Worm (Caenorhabditis elegans) whole organism, L4 larva: ENCODE measurements around the gene F23F1.10.

ENCODE experiments used
- F10B5.3 ChIP-seq: sonication (generic microtip); optimal IDR thresholded peaks from 2 replicates; lab custom pipeline; 2016; ENCODE audit warnings: mild to moderate bottlenecking, missing genetic modification characterization, missing compliant biosample characterization
- R02D3.7 ChIP-seq: fragments of 150-350 bp; sonication (generic microtip); optimal IDR thresholded peaks from 3 replicates; lab custom pipeline; 2014; ENCODE audit warnings: missing biosample characterization, missing genetic modification characterization
- T20F7.1 ChIP-seq: fragments of 200-800 bp; sonication (Bioruptor generic); optimal IDR thresholded peaks from 2 replicates; lab custom pipeline; 2018; ENCODE audit warnings: mild to moderate bottlenecking, missing genetic modification characterization, missing compliant biosample characterization
- ZK337.2 ChIP-seq: fragments of 200-800 bp; sonication (Bioruptor generic); IDR thresholded peaks from 2 replicates; pipeline ENCODE4 v1.3.6; 2022; ENCODE audit warnings: missing genetic modification reagents, missing genetic modification characterization, missing compliant biosample characterization
- ama-1 ChIP-seq: fragments of 150-350 bp; optimal IDR thresholded peaks from 2 replicates; lab custom pipeline; 2014; ENCODE audit warnings: inconsistent platforms, mixed read lengths
- cey-2 ChIP-seq: sonication (generic microtip); optimal IDR thresholded peaks from 3 replicates; lab custom pipeline; 2017; ENCODE audit warnings: missing genetic modification characterization, mild to moderate bottlenecking, missing compliant biosample characterization, antibody characterized with exemption, borderline replicate concordance; ENCODE audit not compliant: insufficient read depth
- ctbp-1 ChIP-seq: fragments of 200-800 bp; sonication (Bioruptor generic); IDR thresholded peaks from 2 replicates; pipeline ENCODE4 v1.3.6; 2022; ENCODE audit warnings: missing genetic modification reagents, missing genetic modification characterization, missing compliant biosample characterization
- daf-12 ChIP-seq: fragments of 150-350 bp; optimal IDR thresholded peaks from 2 replicates; lab custom pipeline; 2014; ENCODE audit warnings: missing biosample characterization, missing genetic modification reagents, missing genetic modification characterization
- daf-16 ChIP-seq, 3 experiments: sonication (generic microtip); optimal IDR thresholded peaks; 2 replicates each; lab custom pipeline; 2016 to 2017; ENCODE audit warnings: missing genetic modification characterization in 3 of 3, missing genetic modification reagents in 3 of 3, mild to moderate bottlenecking in 2 of 3, missing compliant biosample characterization in 2 of 3, missing biosample characterization in 1 of 3, moderate library complexity in 1 of 3
- daf-19 ChIP-seq: fragments of 200-800 bp; sonication (Bioruptor generic); conservative IDR thresholded peaks from 2 replicates; pipeline ENCODE4 v1.3.6; 2022; ENCODE audit warnings: missing genetic modification characterization, missing compliant biosample characterization
- dmd-6 ChIP-seq: fragments of 200-800 bp; sonication (Bioruptor generic); IDR thresholded peaks from 2 replicates; pipeline ENCODE4 v1.3.6; 2022; ENCODE audit warnings: missing genetic modification reagents, missing genetic modification characterization, missing compliant biosample characterization
- dmd-8 ChIP-seq: fragments of 200-800 bp; sonication (Bioruptor generic); IDR thresholded peaks from 2 replicates; pipeline ENCODE4 v1.3.6; 2022; ENCODE audit warnings: missing genetic modification characterization, missing compliant biosample characterization
- dmd-9 ChIP-seq: fragments of 200-800 bp; sonication (Bioruptor generic); IDR thresholded peaks from 2 replicates; pipeline ENCODE4 v1.3.6; 2022; ENCODE audit warnings: missing genetic modification reagents, missing genetic modification characterization, missing compliant biosample characterization
- dve-1 ChIP-seq: sonication (generic microtip); optimal IDR thresholded peaks from 2 replicates; lab custom pipeline; 2017; ENCODE audit warnings: antibody characterized with exemption, mild to moderate bottlenecking, missing genetic modification characterization, missing compliant biosample characterization; ENCODE audit not compliant: insufficient read depth
- hif-1 ChIP-seq, 2 experiments: sonication (generic microtip); optimal IDR thresholded peaks; 2 replicates each; lab custom pipeline; 2016 to 2017; ENCODE audit warnings: missing compliant biosample characterization in 2 of 2, missing genetic modification characterization in 2 of 2, missing genetic modification reagents in 2 of 2, missing genotype in 2 of 2, mild to moderate bottlenecking in 1 of 2
- hlh-11 ChIP-seq: fragments of 200-800 bp; sonication (Bioruptor generic); optimal IDR thresholded peaks from 2 replicates; lab custom pipeline; 2018; ENCODE audit warnings: mild to moderate bottlenecking, missing genetic modification characterization, missing compliant biosample characterization
- lim-7 ChIP-seq: fragments of 200-800 bp; sonication (Bioruptor generic); IDR thresholded peaks from 2 replicates; pipeline ENCODE4 v1.3.6; 2022; ENCODE audit warnings: missing genetic modification characterization, missing compliant biosample characterization
- lin-1 ChIP-seq: fragments of 200-800 bp; sonication (Bioruptor generic); IDR thresholded peaks from 2 replicates; pipeline ENCODE4 v1.3.6; 2022; ENCODE audit warnings: missing genetic modification reagents, missing genetic modification characterization, missing compliant biosample characterization
- lsy-2 ChIP-seq, 2 experiments: fragments of 150-350 bp in 1 of 2; sonication (generic microtip) in 1 of 2; optimal IDR thresholded peaks; 2 replicates each; lab custom pipeline; 2014 to 2017; ENCODE audit warnings: missing biosample characterization in 2 of 2, missing genetic modification characterization in 2 of 2
- madf-5 ChIP-seq, 2 experiments: fragments of 200-800 bp; sonication (Bioruptor generic); IDR thresholded peaks; 2 replicates each; pipeline ENCODE4 v1.3.6; 2022; ENCODE audit warnings: missing compliant biosample characterization in 2 of 2, missing genetic modification characterization in 2 of 2
- mes-2 ChIP-seq: sonication (generic microtip); optimal IDR thresholded peaks from 2 replicates; lab custom pipeline; 2016; ENCODE audit warnings: missing genotype, mild to moderate bottlenecking, missing genetic modification characterization, missing compliant biosample characterization; ENCODE audit not compliant: poor library complexity, severe bottlenecking
- mxl-2 ChIP-seq: fragments of 200-800 bp; sonication (Bioruptor generic); conservative IDR thresholded peaks from 2 replicates; pipeline ENCODE4 v1.3.6; 2022; ENCODE audit warnings: missing genetic modification reagents, missing genetic modification characterization, missing compliant biosample characterization
- nhr-102 ChIP-seq: sonication (generic microtip); optimal IDR thresholded peaks from 2 replicates; lab custom pipeline; 2016; ENCODE audit warnings: mild to moderate bottlenecking, missing genetic modification characterization, moderate library complexity, missing compliant biosample characterization
- nhr-11 ChIP-seq: fragments of 150-350 bp; optimal IDR thresholded peaks from 2 replicates; lab custom pipeline; 2014; ENCODE audit warnings: missing biosample characterization, missing genetic modification characterization
- nhr-237 ChIP-seq: sonication (generic microtip); optimal IDR thresholded peaks from 2 replicates; lab custom pipeline; 2017; ENCODE audit warnings: missing biosample characterization, missing genetic modification characterization
- nhr-28 ChIP-seq: fragments of 150-350 bp; optimal IDR thresholded peaks from 2 replicates; lab custom pipeline; 2014; ENCODE audit warnings: missing biosample characterization, missing genetic modification characterization
- nhr-41 ChIP-seq: fragments of 200-800 bp; sonication (Bioruptor generic); IDR thresholded peaks from 2 replicates; pipeline ENCODE4 v1.3.6; 2022; ENCODE audit warnings: missing genetic modification reagents, missing genetic modification characterization, missing compliant biosample characterization
- nhr-76 ChIP-seq: fragments of 150-350 bp; optimal IDR thresholded peaks from 2 replicates; lab custom pipeline; 2014; ENCODE audit warnings: missing biosample characterization, missing genetic modification characterization
- nhr-77 ChIP-seq: fragments of 150-350 bp; optimal IDR thresholded peaks from 2 replicates; lab custom pipeline; 2014; ENCODE audit warnings: missing biosample characterization, missing genetic modification characterization
- pqm-1 ChIP-seq: sonication (generic microtip); optimal IDR thresholded peaks from 2 replicates; lab custom pipeline; 2017; ENCODE audit warnings: missing biosample characterization, missing genetic modification characterization
- saeg-2 ChIP-seq: fragments of 200-800 bp; sonication (Bioruptor generic); IDR thresholded peaks from 2 replicates; pipeline ENCODE4 v1.3.6; 2022; ENCODE audit warnings: missing genetic modification reagents, missing genetic modification characterization, missing compliant biosample characterization
- skn-1 ChIP-seq: fragments of 150-350 bp; optimal IDR thresholded peaks from 2 replicates; lab custom pipeline; 2014; ENCODE audit warnings: missing biosample characterization, missing genetic modification characterization
- spr-3 ChIP-seq: fragments of 200-800 bp; sonication (Bioruptor generic); optimal IDR thresholded peaks from 2 replicates; lab custom pipeline; 2018; ENCODE audit warnings: mild to moderate bottlenecking, missing genetic modification characterization, missing compliant biosample characterization
- unc-130 ChIP-seq: sonication (generic microtip); optimal IDR thresholded peaks from 2 replicates; lab custom pipeline; 2016; ENCODE audit warnings: missing genetic modification reagents, missing genetic modification characterization, missing compliant biosample characterization
- unc-39 ChIP-seq: sonication (generic microtip); optimal IDR thresholded peaks from 2 replicates; lab custom pipeline; 2017; ENCODE audit warnings: missing biosample characterization, missing genetic modification characterization
- zfp-3 ChIP-seq: fragments of 200-800 bp; sonication (Bioruptor generic); conservative IDR thresholded peaks from 2 replicates; pipeline ENCODE4 v1.3.6; 2022; ENCODE audit warnings: missing genetic modification reagents, missing genetic modification characterization, missing compliant biosample characterization

F23F1.10 gene

DNA sequence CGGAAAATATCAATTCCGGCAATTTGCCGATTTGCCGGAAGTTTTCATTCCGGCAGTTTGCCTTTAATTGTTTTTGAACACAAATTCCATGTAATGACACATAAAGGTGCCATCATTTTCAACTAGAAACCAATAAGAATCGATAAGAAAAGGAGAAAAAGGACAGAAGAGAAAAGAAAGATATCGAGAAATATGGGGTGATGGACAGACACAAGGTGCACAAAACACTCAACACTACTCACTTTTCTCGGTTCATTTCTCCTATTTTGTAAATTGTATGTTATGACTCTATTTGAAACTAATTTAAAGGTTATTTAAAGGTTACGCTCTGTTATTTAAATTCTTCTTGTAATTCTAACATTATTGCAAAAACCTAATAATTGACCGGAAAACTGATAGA lies 9.1 kb upstream of the F23F1.10 start:
- peak; percentile 45 for TF ChIP-seq dve-1 (tag; lab: Kevin White, UChicago)
- peak; percentile 42 for TF ChIP-seq pqm-1
- TF ChIP-seq dmd-8 (GFP tag; lab: Robert Waterston, UW): no peak
- TF ChIP-seq saeg-2 (GFP tag; lab: Robert Waterston, UW): no peak
- TF ChIP-seq hif-1 (tag; optimal IDR thresholded peaks at IDR 0.05; lab: Kevin White, UChicago): no peak
- TF ChIP-seq lim-7: no peak
- TF ChIP-seq nhr-28 (tag; lab: Kevin White, UChicago): peak; percentile 76
- TF ChIP-seq nhr-77: peak; percentile 53
- TF ChIP-seq dmd-6: peak; percentile 25; the same call in 1 of the 2 replicates
- TF ChIP-seq nhr-11 (tag; lab: Kevin White, UChicago): no peak
- peak; percentile 6 for TF ChIP-seq T20F7.1 (GFP tag; lab: Kevin White, UChicago)
- no peak for TF ChIP-seq mxl-2
- TF ChIP-seq hlh-11 (tag; lab: Kevin White, UChicago): peak; percentile 53
- TF ChIP-seq mes-2 (tag; lab: Kevin White, UChicago): peak; percentile 1
- TF ChIP-seq madf-5 (GFP tag; IDR thresholded peaks at IDR 0.05; lab: Robert Waterston, UW): 0 out of 4 replicates have a peak, but pooled peaks of 1 of the 2 experiments have one; percentile 46
- no peak for TF ChIP-seq daf-19 (GFP tag; lab: Robert Waterston, UW)
- TF ChIP-seq nhr-76 (tag; lab: Kevin White, UChicago): no peak
- TF ChIP-seq, all 104 proteins: peak for 9

ce11 chrII:47280-47679 lies 5.5 kb upstream of the F23F1.10 start, which contains the start of gene C23H3.5:
TSS of gene C23H3.5 (plus strand) at chrII:47580.
- TF ChIP-seq unc-130 (GFP tag; lab: Kevin White, UChicago) (no peak), dmd-6 (no peak), dmd-9 (GFP tag; lab: Robert Waterston, UW) (no peak), skn-1 (tag; lab: Kevin White, UChicago) (no peak), nhr-237 (tag; lab: Kevin White, UChicago) (no peak), daf-16 (GFP tag; optimal IDR thresholded peaks at IDR 0.05; lab: Kevin White, UChicago) (no peak), daf-16 (tag; optimal IDR thresholded peaks at IDR 0.05; lab: Kevin White, UChicago) (no peak), cey-2 (tag; lab: Kevin White, UChicago) (no peak), R02D3.7 (tag; lab: Kevin White, UChicago) (no peak), lsy-2 (tag; optimal IDR thresholded peaks at IDR 0.05; lab: Kevin White, UChicago) (no peak)
- TF ChIP-seq, all 104 proteins: peak for 0

- no peak for TF ChIP-seq F10B5.3 (tag; lab: Kevin White, UChicago)
- no peak for TF ChIP-seq spr-3
- TF ChIP-seq daf-12: no peak
- no peak for TF ChIP-seq nhr-102 (tag; lab: Kevin White, UChicago)
- TF ChIP-seq nhr-41: no peak
- no peak for TF ChIP-seq ZK337.2 (GFP tag; lab: Robert Waterston, UW)
- TF ChIP-seq unc-39 (tag; lab: Kevin White, UChicago): no peak
- no peak for TF ChIP-seq lin-1 (GFP tag; lab: Robert Waterston, UW)
Observed at ce11 chrII:46116-46515, 4.3 kb upstream of the F23F1.10 start, which contains the start of gene rpt-4. TSS of gene rpt-4 (minus strand) at chrII:46216.

- TF ChIP-seq ama-1 (lab: Kevin White, UChicago) (peak; percentile 4), ctbp-1 (GFP tag; lab: Robert Waterston, UW) (no peak), zfp-3 (no peak)
Observed at ce11 chrII:44740-45139, 3.0 kb upstream of the F23F1.10 start, which contains the start of gene rpoa-49. TSS of gene rpoa-49 (plus strand) at chrII:45040.
